Worm (Caenorhabditis elegans): ENCODE data around the gene Y66C5A.1.

DNA sequence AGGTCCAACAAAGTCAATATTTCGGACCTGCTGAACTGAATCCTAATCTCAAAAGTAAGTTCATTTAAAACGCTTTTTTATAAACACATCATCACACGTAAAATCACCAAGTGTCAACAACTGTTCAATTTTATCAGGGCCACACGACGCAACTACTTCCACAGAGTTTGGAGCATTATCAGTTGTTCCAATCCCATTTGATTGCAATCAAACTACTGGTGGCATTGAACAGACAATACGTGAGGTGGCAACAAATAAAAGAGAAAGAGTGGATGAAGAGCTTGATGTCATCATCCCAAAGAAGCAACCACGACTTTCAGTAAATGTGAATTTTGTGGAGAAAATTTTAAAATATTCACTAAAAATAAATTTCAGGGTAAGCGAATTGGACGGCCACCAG lies 41.2 kb upstream of the Y66C5A.1 start:
- TF ChIP-seq mdl-1 (tag; optimal IDR thresholded peaks at IDR 0.05) (no peak), nhr-237 (tag; optimal IDR thresholded peaks at IDR 0.05) (no peak), ceh-16 (tag; optimal IDR thresholded peaks at IDR 0.05) (no peak), aly-2 (tag; optimal IDR thresholded peaks at IDR 0.05) (no peak), nhr-12 (tag; optimal IDR thresholded peaks at IDR 0.05) (no peak), ama-1 (optimal IDR thresholded peaks at IDR 0.05) (no peak), unc-62 (GFP tag; optimal IDR thresholded peaks at IDR 0.05) (no peak), lsy-2 (tag; optimal IDR thresholded peaks at IDR 0.05) (peak in 1 of 2 experiments; percentile 35), ztf-4 (tag; optimal IDR thresholded peaks at IDR 0.05) (no peak), nhr-11 (tag; optimal IDR thresholded peaks at IDR 0.05) (no peak), mab-5 (tag; optimal IDR thresholded peaks at IDR 0.05) (no peak), nhr-25 (tag; optimal IDR thresholded peaks at IDR 0.05) (no peak), elt-3 (tag; optimal IDR thresholded peaks at IDR 0.05) (no peak), blmp-1 (tag; optimal IDR thresholded peaks at IDR 0.05; ENCODE audit: insufficient read depth) (no peak)
